Fruit fly (Drosophila melanogaster) whole organism, embryonic: ENCODE data around the gene Pmm2.
A peak's percentile ranks its signal among the peaks of the same experiment; 100 is the strongest.

ENCODE experiments used
- Adf1 ChIP-seq: fragments of 200-800 bp; sonication (Bioruptor generic); IDR thresholded peaks from 2 replicates; pipeline ENCODE4 v1.3.6; 2022; ENCODE audit warnings: missing biosample characterization, missing genetic modification characterization
- CG11085 ChIP-seq: fragments of 200-800 bp; sonication (Bioruptor generic); IDR thresholded peaks from 2 replicates; pipeline ENCODE4 v1.3.6; 2022; ENCODE audit warnings: missing biosample characterization, missing genetic modification characterization
- CG11695 ChIP-seq: fragments of 200-800 bp; sonication (Bioruptor generic); IDR thresholded peaks from 3 replicates; pipeline ENCODE4 v1.3.6; 2022; ENCODE audit warnings: missing biosample characterization, missing genetic modification characterization
- CG11723 ChIP-seq: fragments of 200-800 bp; sonication (Bioruptor generic); optimal IDR thresholded peaks from 2 replicates; lab custom pipeline; 2017; ENCODE audit warnings: missing biosample characterization, mild to moderate bottlenecking, missing genetic modification characterization
- CG12942 ChIP-seq: fragments of 200-800 bp; sonication (Bioruptor generic); optimal IDR thresholded peaks from 3 replicates; lab custom pipeline; 2016; ENCODE audit warnings: missing biosample characterization, missing genetic modification characterization
- CG13296 ChIP-seq: fragments of 200-800 bp; sonication (Bioruptor generic); optimal IDR thresholded peaks from 3 replicates; lab custom pipeline; 2018; ENCODE audit warnings: missing biosample characterization, mild to moderate bottlenecking, missing genetic modification characterization
- CG13894 ChIP-seq: fragments of 200-800 bp; sonication (Bioruptor generic); optimal IDR thresholded peaks from 3 replicates; lab custom pipeline; 2018; ENCODE audit warnings: missing biosample characterization, mild to moderate bottlenecking, missing genetic modification characterization, moderate library complexity
- CG16779 ChIP-seq: fragments of 200-800 bp; sonication (Bioruptor generic); IDR thresholded peaks from 2 replicates; pipeline ENCODE4 v1.3.6; 2022; ENCODE audit warnings: missing biosample characterization, missing genetic modification characterization
- CG2120 ChIP-seq: fragments of 200-800 bp; sonication (Bioruptor generic); optimal IDR thresholded peaks from 3 replicates; lab custom pipeline; 2016; ENCODE audit warnings: missing biosample characterization, missing genetic modification characterization
- CG33213 ChIP-seq: fragments of 200-800 bp; sonication (Bioruptor generic); optimal IDR thresholded peaks from 3 replicates; lab custom pipeline; 2016; ENCODE audit warnings: missing biosample characterization, missing genetic modification characterization
- CG3847 ChIP-seq: fragments of 200-800 bp; sonication (Bioruptor generic); IDR thresholded peaks from 2 replicates; pipeline ENCODE4 v1.3.6; 2022; ENCODE audit warnings: missing biosample characterization, missing genetic modification characterization
- CG4617 ChIP-seq: fragments of 200-800 bp; sonication (Bioruptor generic); optimal IDR thresholded peaks from 3 replicates; lab custom pipeline; 2016; ENCODE audit warnings: missing biosample characterization, missing genetic modification characterization, borderline replicate concordance
- CG6765 ChIP-seq: fragments of 200-800 bp; sonication (Bioruptor generic); optimal IDR thresholded peaks from 3 replicates; lab custom pipeline; 2017; ENCODE audit warnings: missing biosample characterization, mild to moderate bottlenecking, missing genetic modification characterization
- CG6813 ChIP-seq: fragments of 200-800 bp; sonication (Bioruptor generic); optimal IDR thresholded peaks from 2 replicates; lab custom pipeline; 2017; ENCODE audit warnings: missing biosample characterization, missing genetic modification characterization, mild to moderate bottlenecking, moderate library complexity, missing genetic modification reagents
- CG7745 ChIP-seq: fragments of 200-800 bp; sonication (Bioruptor generic); optimal IDR thresholded peaks from 2 replicates; lab custom pipeline; 2018; ENCODE audit warnings: missing biosample characterization, mild to moderate bottlenecking, missing genetic modification characterization, moderate library complexity
- CG8089 ChIP-seq: fragments of 200-800 bp; sonication (Bioruptor generic); optimal IDR thresholded peaks from 3 replicates; lab custom pipeline; 2016; ENCODE audit warnings: missing biosample characterization, missing genetic modification characterization
- CG9876 ChIP-seq: fragments of 200-800 bp; sonication (Bioruptor generic); optimal IDR thresholded peaks from 2 replicates; lab custom pipeline; 2016; ENCODE audit warnings: missing biosample characterization, missing genetic modification characterization
- Dek ChIP-seq: fragments of 200-800 bp; sonication (Bioruptor generic); optimal IDR thresholded peaks from 3 replicates; lab custom pipeline; 2019; ENCODE audit warnings: missing biosample characterization, mild to moderate bottlenecking, missing genetic modification characterization, moderate library complexity
- Ets97D ChIP-seq: fragments of 200-800 bp; sonication (Bioruptor generic); optimal IDR thresholded peaks from 3 replicates; lab custom pipeline; 2016; ENCODE audit warnings: missing biosample characterization, missing genetic modification characterization
- GATAe ChIP-seq: fragments of 200-800 bp; sonication (Bioruptor generic); conservative IDR thresholded peaks from 2 replicates; pipeline ENCODE4 v1.3.6; 2022; ENCODE audit warnings: missing biosample characterization, missing genetic modification characterization
- Gug ChIP-seq: fragments of 200-800 bp; sonication (Bioruptor generic); IDR thresholded peaks from 4 replicates; pipeline ENCODE4 v1.3.6; 2022; ENCODE audit warnings: missing biosample characterization, missing genetic modification characterization
- Hmr ChIP-seq: fragments of 200-800 bp; sonication (Bioruptor generic); optimal IDR thresholded peaks from 3 replicates; lab custom pipeline; 2017; ENCODE audit warnings: mild to moderate bottlenecking, missing biosample characterization, missing genetic modification reagents, missing genetic modification characterization
- Hr3 ChIP-seq: fragments of 200-800 bp; sonication (Bioruptor generic); optimal IDR thresholded peaks from 3 replicates; lab custom pipeline; 2016; ENCODE audit warnings: missing biosample characterization, missing genetic modification characterization
- Hr39 ChIP-seq: fragments of >200 bp; optimal IDR thresholded peaks from 2 replicates; lab custom pipeline; 2017
- Hr51 ChIP-seq, 2 experiments: fragments of 200-800 bp; sonication (Bioruptor generic); optimal IDR thresholded peaks; 2 replicates in 1 of 2; 3 replicates in 1 of 2; lab custom pipeline; 2016 to 2018; ENCODE audit warnings: missing biosample characterization in 2 of 2, missing genetic modification characterization in 2 of 2, mild to moderate bottlenecking in 1 of 2, moderate library complexity in 1 of 2
- Hr78 ChIP-seq, 2 experiments: fragments of 200-800 bp in 1 of 2; fragments of >200 bp in 1 of 2; sonication (Bioruptor generic) in 1 of 2; optimal IDR thresholded peaks; 2 replicates each; lab custom pipeline; 2017 to 2019; ENCODE audit warnings: missing biosample characterization in 2 of 2, missing genetic modification characterization in 2 of 2, mild to moderate bottlenecking in 1 of 2, moderate library complexity in 1 of 2
- Max ChIP-seq: fragments of 200-800 bp; sonication (Bioruptor generic); optimal IDR thresholded peaks from 2 replicates; lab custom pipeline; 2016; ENCODE audit warnings: missing biosample characterization, mild to moderate bottlenecking, missing genetic modification characterization
- Meics ChIP-seq: fragments of 200-800 bp; sonication (Bioruptor generic); optimal IDR thresholded peaks from 2 replicates; lab custom pipeline; 2017; ENCODE audit warnings: missing biosample characterization, mild to moderate bottlenecking, missing genetic modification characterization
- NK7.1 ChIP-seq: fragments of 200-800 bp; sonication (Bioruptor generic); optimal IDR thresholded peaks from 3 replicates; lab custom pipeline; 2016; ENCODE audit warnings: missing biosample characterization, missing genetic modification characterization
- Oli ChIP-seq: fragments of 200-800 bp; sonication (Bioruptor generic); optimal IDR thresholded peaks from 2 replicates; lab custom pipeline; 2018; ENCODE audit warnings: missing biosample characterization, mild to moderate bottlenecking, missing genetic modification characterization, moderate library complexity
- Stat92E ChIP-seq, 3 experiments: fragments of >200 bp in 2 of 3; fragments of 200-800 bp in 1 of 3; sonication (Bioruptor generic) in 1 of 3; optimal IDR thresholded peaks; 2 replicates each; lab custom pipeline; 2017 to 2019; ENCODE audit warnings: missing biosample characterization in 3 of 3, missing genetic modification characterization in 3 of 3, mild to moderate bottlenecking in 1 of 3, moderate library complexity in 1 of 3
- Taf1 ChIP-seq: fragments of 200-800 bp; sonication (Bioruptor generic); IDR thresholded peaks from 2 replicates; pipeline ENCODE4 v1.3.6; 2022; ENCODE audit warnings: missing biosample characterization, missing genetic modification characterization
- Usf ChIP-seq: fragments of 200-800 bp; sonication (Bioruptor generic); optimal IDR thresholded peaks from 2 replicates; lab custom pipeline; 2017; ENCODE audit warnings: missing genotype, missing biosample characterization, missing genetic modification characterization
- caup ChIP-seq: fragments of 200-800 bp; sonication (Bioruptor generic); optimal IDR thresholded peaks from 3 replicates; lab custom pipeline; 2017; ENCODE audit warnings: missing biosample characterization, mild to moderate bottlenecking, missing genetic modification characterization, moderate library complexity; ENCODE audit not compliant: severe bottlenecking
- fd96Cb ChIP-seq: fragments of 200-800 bp; sonication (Bioruptor generic); optimal IDR thresholded peaks from 2 replicates; lab custom pipeline; 2018; ENCODE audit warnings: missing biosample characterization, mild to moderate bottlenecking, missing genetic modification characterization, moderate library complexity
- gce ChIP-seq: fragments of 200-800 bp; sonication (Bioruptor generic); IDR thresholded peaks from 3 replicates; pipeline ENCODE4 v1.3.6; 2022; ENCODE audit warnings: missing biosample characterization, missing genetic modification characterization
- gro ChIP-seq: fragments of 200-800 bp; sonication (Bioruptor generic); optimal IDR thresholded peaks from 2 replicates; lab custom pipeline; 2016; ENCODE audit warnings: missing biosample characterization, missing genetic modification characterization
- gsb-n ChIP-seq: fragments of 200-800 bp; sonication (Bioruptor generic); optimal IDR thresholded peaks from 3 replicates; lab custom pipeline; 2018; ENCODE audit warnings: missing biosample characterization, mild to moderate bottlenecking, missing genetic modification characterization
- insv ChIP-seq, 2 experiments: fragments of 200-800 bp; sonication (Bioruptor generic); optimal IDR thresholded peaks; 3 replicates each; lab custom pipeline; 2016 to 2018; ENCODE audit warnings: missing biosample characterization in 2 of 2, missing genetic modification characterization in 2 of 2
- kay ChIP-seq: fragments of 200-800 bp; sonication (Bioruptor generic); optimal IDR thresholded peaks from 2 replicates; lab custom pipeline; 2016; ENCODE audit warnings: missing biosample characterization, missing genetic modification characterization
- knrl ChIP-seq: fragments of 200-800 bp; sonication (Bioruptor generic); IDR thresholded peaks from 3 replicates; pipeline ENCODE4 v1.3.6; 2022; ENCODE audit warnings: missing biosample characterization, missing genetic modification characterization; ENCODE audit not compliant: partially characterized antibody
- mirr ChIP-seq: fragments of 200-800 bp; sonication (Bioruptor generic); optimal IDR thresholded peaks from 3 replicates; lab custom pipeline; 2018; ENCODE audit warnings: missing biosample characterization, mild to moderate bottlenecking, missing genetic modification characterization
- salm ChIP-seq: fragments of 200-800 bp; sonication (Bioruptor generic); optimal IDR thresholded peaks from 2 replicates; lab custom pipeline; 2018; ENCODE audit warnings: missing biosample characterization, mild to moderate bottlenecking, missing genetic modification characterization
- sens ChIP-seq: fragments of 200-800 bp; sonication (Bioruptor generic); peaks from one replicate; lab custom pipeline; 2016; ENCODE audit warnings: missing biosample characterization, missing genetic modification characterization
- slbo ChIP-seq: fragments of 200-800 bp; sonication (Bioruptor generic); IDR thresholded peaks from 2 replicates; pipeline ENCODE4 v1.3.6; 2022; ENCODE audit warnings: missing biosample characterization, missing genetic modification characterization
- sna ChIP-seq: fragments of 200-800 bp; sonication (Bioruptor generic); IDR thresholded peaks from 2 replicates; pipeline ENCODE4 v1.3.6; 2022; ENCODE audit warnings: missing biosample characterization, missing genetic modification characterization; ENCODE audit not compliant: partially characterized antibody
- sr ChIP-seq: fragments of 200-800 bp; sonication (Bioruptor generic); IDR thresholded peaks from 3 replicates; pipeline ENCODE4 v1.3.6; 2022; ENCODE audit warnings: missing biosample characterization, missing genetic modification characterization
- tll ChIP-seq, 2 experiments: fragments of 200-800 bp in 1 of 2; fragments of >200 bp in 1 of 2; sonication (Bioruptor generic) in 1 of 2; optimal IDR thresholded peaks; 2 replicates each; lab custom pipeline; 2017 to 2019; ENCODE audit warnings: missing biosample characterization in 2 of 2, missing genetic modification characterization in 2 of 2, mild to moderate bottlenecking in 1 of 2, moderate library complexity in 1 of 2
- wor ChIP-seq: fragments of 200-800 bp; sonication (Bioruptor generic); IDR thresholded peaks from 2 replicates; pipeline ENCODE4 v1.3.6; 2022; ENCODE audit warnings: missing biosample characterization, missing genetic modification characterization
- zen2 ChIP-seq: fragments of 200-800 bp; sonication (Bioruptor generic); IDR thresholded peaks from 3 replicates; pipeline ENCODE4 v1.3.6; 2022; ENCODE audit warnings: missing biosample characterization, missing genetic modification characterization; ENCODE audit not compliant: partially characterized antibody

The Pmm2 gene

DNA sequence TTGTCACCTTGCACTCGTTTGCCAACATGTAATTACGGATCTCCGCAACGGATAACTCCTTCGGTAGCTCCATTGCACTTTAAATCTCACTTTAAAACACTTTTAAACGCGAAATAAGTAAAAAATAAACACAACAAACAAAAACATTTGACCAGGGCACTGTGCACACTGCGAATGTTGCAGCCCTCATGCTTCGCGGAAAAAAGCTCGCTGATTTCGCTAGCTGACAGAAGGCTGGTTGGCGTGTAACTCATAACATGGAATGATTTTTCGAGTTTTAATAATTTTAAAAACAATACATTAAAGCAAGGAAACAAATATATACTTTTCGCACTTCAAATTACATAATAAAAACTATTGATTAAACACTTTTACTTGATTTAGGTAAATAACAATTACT is 38.0 kb downstream of the Pmm2 start, which contains the start of gene sowah (continued):
- TF ChIP-seq CG3847 (GFP tag; lab: Robert Waterston, UW) (peak; percentile 35; the same call in 1 of the 2 replicates), caup (peak; percentile 39), CG11723 (no peak), CG6813 (GFP tag; lab: Kevin White, UChicago) (no peak), CG8089 (GFP tag; lab: Kevin White, UChicago) (peak; percentile 61), sens (GFP tag; lab: Kevin White, UChicago) (peak; percentile 83), Hr78 (GFP tag; optimal IDR thresholded peaks at IDR 0.05; lab: Kevin White, UChicago) (no peak), CG13894 (tag; lab: Kevin White, UChicago) (peak; percentile 47), Taf1 (GFP tag; lab: Robert Waterston, UW) (no peak), CG13296 (peak; percentile 10), Gug (GFP tag; lab: Robert Waterston, UW) (peak; percentile 74), fd96Cb (peak; percentile 21), Dek (tag; lab: Kevin White, UChicago) (peak; percentile 38), gce (GFP tag; lab: Robert Waterston, UW) (no peak), Max (GFP tag; lab: Kevin White, UChicago) (peak; percentile 60), Adf1 (GFP tag; lab: Robert Waterston, UW) (peak; percentile 22; the same call in 1 of the 2 replicates), Stat92E (GFP tag; optimal IDR thresholded peaks at IDR 0.05; lab: Kevin White, UChicago) (no peak), zen2 (GFP tag; lab: Robert Waterston, UW) (no peak), NK7.1 (peak; percentile 19), CG4617 (GFP tag; lab: Kevin White, UChicago) (peak; percentile 99), sna (GFP tag; lab: Robert Waterston, UW) (no peak), gro (GFP tag; lab: Kevin White, UChicago) (peak; percentile 50), slbo (GFP tag; lab: Robert Waterston, UW) (peak; percentile 75), knrl (peak; percentile 54; the same call in 1 of the 3 replicates), mirr (GFP tag; lab: Kevin White, UChicago) (no peak), Hmr (peak; percentile 15), Hr3 (GFP tag; lab: Kevin White, UChicago) (peak; percentile 24), salm (no peak), CG16779 (GFP tag; lab: Robert Waterston, UW) (no peak), GATAe (no peak), insv (GFP tag; optimal IDR thresholded peaks at IDR 0.05; lab: Kevin White, UChicago) (peak in 1 of 2 experiments; percentile 30), Hr51 (GFP tag; optimal IDR thresholded peaks at IDR 0.05; lab: Kevin White, UChicago) (peak; percentile 7 to 51), CG2120 (GFP tag; lab: Kevin White, UChicago) (peak; percentile 57), tll (GFP tag; optimal IDR thresholded peaks at IDR 0.05; lab: Kevin White, UChicago) (peak in 1 of 2 experiments; percentile 29), CG11085 (0 out of 2 replicates have a peak, but pooled peaks have one; percentile 13), Usf (GFP tag; lab: Kevin White, UChicago) (no peak), sr (GFP tag; lab: Robert Waterston, UW) (peak; percentile 42; the same call in 1 of the 3 replicates), CG33213 (GFP tag; lab: Kevin White, UChicago) (peak; percentile 74), Oli (tag; lab: Kevin White, UChicago) (no peak), Meics (peak; percentile 42), CG11695 (GFP tag; lab: Robert Waterston, UW) (no peak), Hr39 (lab: Kevin White, UChicago) (no peak), CG9876 (GFP tag; lab: Kevin White, UChicago) (peak; percentile 68), CG12942 (GFP tag; lab: Kevin White, UChicago) (peak; percentile 45), wor (no peak), kay (GFP tag; lab: Kevin White, UChicago) (peak; percentile 100), Ets97D (GFP tag; lab: Kevin White, UChicago) (peak; percentile 77), gsb-n (tag; lab: Kevin White, UChicago) (no peak), CG6765 (GFP tag; lab: Kevin White, UChicago) (no peak), CG7745 (tag; lab: Kevin White, UChicago) (no peak)
